Worm (Caenorhabditis elegans): ENCODE results near the gene R04B3.3.

ce11 chrX:2452297-2452696 lies 23.5 kb downstream of the R04B3.3 start:
- TF ChIP-seq Y55F3AM.14 (GFP tag; optimal IDR thresholded peaks at IDR 0.05): no peak
- no peak for TF ChIP-seq ztf-11 (tag; optimal IDR thresholded peaks at IDR 0.05)
- no peak for TF ChIP-seq ZK546.5 (tag; optimal IDR thresholded peaks at IDR 0.05)
- no peak for TF ChIP-seq egl-27 (tag; optimal IDR thresholded peaks at IDR 0.05)

Measured in whole organism, L2 larva.